Fruit fly (Drosophila melanogaster) whole organism, embryonic: Measurements from ENCODE around the gene CG10031.

Source experiments
- Ada2b ChIP-seq: fragments of 200-800 bp; sonication (Bioruptor generic); IDR thresholded peaks from 2 replicates; pipeline ENCODE4 v1.3.6; 2022; ENCODE audit warnings: missing biosample characterization, missing genetic modification characterization
- Bdp1 ChIP-seq: fragments of 200-800 bp; sonication (Bioruptor generic); optimal IDR thresholded peaks from 3 replicates; lab custom pipeline; 2016; ENCODE audit warnings: missing biosample characterization, missing genetic modification characterization
- CG10979 ChIP-seq: fragments of 200-800 bp; sonication (Bioruptor generic); optimal IDR thresholded peaks from 2 replicates; lab custom pipeline; 2018; ENCODE audit warnings: missing biosample characterization, mild to moderate bottlenecking, missing genetic modification characterization, moderate library complexity
- CG11247 ChIP-seq: fragments of 200-800 bp; sonication (Bioruptor generic); IDR thresholded peaks from 2 replicates; pipeline ENCODE4 v1.3.6; 2022; ENCODE audit warnings: missing biosample characterization, missing genetic modification characterization
- CG13287 ChIP-seq: fragments of 200-800 bp; sonication (Bioruptor generic); IDR thresholded peaks from 2 replicates; pipeline ENCODE4 v1.3.6; 2022; ENCODE audit warnings: missing biosample characterization, missing genetic modification characterization; ENCODE audit not compliant: partially characterized antibody
- CG13424 ChIP-seq: fragments of 200-800 bp; sonication (Bioruptor generic); optimal IDR thresholded peaks from 2 replicates; lab custom pipeline; 2019; ENCODE audit warnings: missing biosample characterization, mild to moderate bottlenecking, missing genetic modification characterization, moderate library complexity
- CG1647 ChIP-seq: fragments of 200-800 bp; sonication (Bioruptor generic); optimal IDR thresholded peaks from 3 replicates; lab custom pipeline; 2016; ENCODE audit warnings: missing biosample characterization, missing genetic modification characterization
- CG18599 ChIP-seq: fragments of 200-800 bp; sonication (Bioruptor generic); optimal IDR thresholded peaks from 3 replicates; lab custom pipeline; 2017; ENCODE audit warnings: missing biosample characterization, missing genetic modification characterization, mild to moderate bottlenecking, moderate library complexity, missing genetic modification reagents
- CG2199 ChIP-seq: fragments of 200-800 bp; sonication (Bioruptor generic); IDR thresholded peaks from 3 replicates; pipeline ENCODE4 v1.3.6; 2022; ENCODE audit warnings: missing biosample characterization, missing genetic modification characterization
- CG31224 ChIP-seq: fragments of 200-800 bp; sonication (Bioruptor generic); IDR thresholded peaks from 2 replicates; pipeline ENCODE4 v1.3.6; 2022; ENCODE audit warnings: missing biosample characterization, missing genetic modification characterization
- CG3281 ChIP-seq: fragments of 200-800 bp; sonication (Bioruptor generic); optimal IDR thresholded peaks from 3 replicates; lab custom pipeline; 2017; ENCODE audit warnings: missing biosample characterization, mild to moderate bottlenecking, missing genetic modification characterization
- CG4730 ChIP-seq: fragments of 200-800 bp; sonication (Bioruptor generic); IDR thresholded peaks from 2 replicates; pipeline ENCODE4 v1.3.6; 2022; ENCODE audit warnings: missing biosample characterization, missing genetic modification characterization
- CG7271 ChIP-seq: fragments of 200-800 bp; sonication (Bioruptor generic); optimal IDR thresholded peaks from 2 replicates; lab custom pipeline; 2018; ENCODE audit warnings: missing biosample characterization, mild to moderate bottlenecking, missing genetic modification characterization, moderate library complexity
- CG7987 ChIP-seq: fragments of 200-800 bp; sonication (Bioruptor generic); optimal IDR thresholded peaks from 2 replicates; lab custom pipeline; 2018; ENCODE audit warnings: missing biosample characterization, mild to moderate bottlenecking, missing genetic modification characterization, moderate library complexity
- CG8290 ChIP-seq, 3 experiments: fragments of 200-800 bp; sonication (Bioruptor generic); optimal IDR thresholded peaks; 2 replicates each; lab custom pipeline; 2016 to 2019; ENCODE audit warnings: missing biosample characterization in 3 of 3, missing genetic modification characterization in 3 of 3, mild to moderate bottlenecking in 2 of 3, moderate library complexity in 1 of 3
- CG8359 ChIP-seq: fragments of 200-800 bp; sonication (Bioruptor generic); optimal IDR thresholded peaks from 2 replicates; lab custom pipeline; 2017; ENCODE audit warnings: missing biosample characterization, mild to moderate bottlenecking, missing genetic modification characterization, borderline replicate concordance
- CG9932 ChIP-seq: fragments of 200-800 bp; sonication (Bioruptor generic); IDR thresholded peaks from 2 replicates; pipeline ENCODE4 v1.3.6; 2022; ENCODE audit warnings: missing biosample characterization, missing genetic modification characterization
- CTCF ChIP-seq: fragments of 200-800 bp; sonication (Bioruptor generic); optimal IDR thresholded peaks from 2 replicates; lab custom pipeline; 2017; ENCODE audit warnings: missing biosample characterization, mild to moderate bottlenecking, missing genetic modification characterization, moderate library complexity
- GATAe ChIP-seq: fragments of 200-800 bp; sonication (Bioruptor generic); conservative IDR thresholded peaks from 2 replicates; pipeline ENCODE4 v1.3.6; 2022; ENCODE audit warnings: missing biosample characterization, missing genetic modification characterization
- Hmr ChIP-seq: fragments of 200-800 bp; sonication (Bioruptor generic); optimal IDR thresholded peaks from 3 replicates; lab custom pipeline; 2017; ENCODE audit warnings: mild to moderate bottlenecking, missing biosample characterization, missing genetic modification reagents, missing genetic modification characterization
- Lpt ChIP-seq: fragments of >200 bp; optimal IDR thresholded peaks from 2 replicates; lab custom pipeline; 2018; ENCODE audit warnings: missing biosample characterization, missing genetic modification characterization
- NFAT ChIP-seq: fragments of 200-800 bp; sonication (Bioruptor generic); IDR thresholded peaks from 2 replicates; pipeline ENCODE4 v1.3.6; 2022; ENCODE audit warnings: missing biosample characterization, missing genetic modification characterization
- Poxn ChIP-seq: fragments of 200-800 bp; sonication (Bioruptor generic); IDR thresholded peaks from 2 replicates; pipeline ENCODE4 v1.3.6; 2022; ENCODE audit warnings: missing biosample characterization, missing genetic modification characterization
- Spps ChIP-seq: fragments of 200-800 bp; sonication (Bioruptor generic); optimal IDR thresholded peaks from 2 replicates; lab custom pipeline; 2018; ENCODE audit warnings: missing biosample characterization, mild to moderate bottlenecking, missing genetic modification characterization
- Tbp ChIP-seq: fragments of >200 bp; optimal IDR thresholded peaks from 2 replicates; lab custom pipeline; 2018; ENCODE audit warnings: missing biosample characterization, missing genetic modification characterization
- Xbp1 ChIP-seq: fragments of 200-800 bp; sonication (Bioruptor generic); optimal IDR thresholded peaks from 3 replicates; lab custom pipeline; 2016; ENCODE audit warnings: missing biosample characterization, mild to moderate bottlenecking, missing genetic modification characterization
- bcd ChIP-seq: fragments of 200-800 bp; sonication (Bioruptor generic); optimal IDR thresholded peaks from 2 replicates; lab custom pipeline; 2017; ENCODE audit warnings: missing biosample characterization, mild to moderate bottlenecking, missing genetic modification characterization
- caup ChIP-seq: fragments of 200-800 bp; sonication (Bioruptor generic); optimal IDR thresholded peaks from 3 replicates; lab custom pipeline; 2017; ENCODE audit warnings: missing biosample characterization, mild to moderate bottlenecking, missing genetic modification characterization, moderate library complexity; ENCODE audit not compliant: severe bottlenecking
- chn ChIP-seq: fragments of 200-800 bp; sonication (Bioruptor generic); optimal IDR thresholded peaks from 2 replicates; lab custom pipeline; 2016; ENCODE audit warnings: missing biosample characterization, missing genetic modification characterization
- ci ChIP-seq: fragments of 200-800 bp; sonication (Bioruptor generic); IDR thresholded peaks from 3 replicates; pipeline ENCODE4 v1.3.6; 2022; ENCODE audit warnings: missing biosample characterization, missing genetic modification characterization
- crc ChIP-seq: fragments of 200-800 bp; sonication (Bioruptor generic); optimal IDR thresholded peaks from 2 replicates; lab custom pipeline; 2016; ENCODE audit warnings: missing biosample characterization, missing genetic modification characterization
- eyg ChIP-seq: fragments of 200-800 bp; sonication (Bioruptor generic); optimal IDR thresholded peaks from 3 replicates; lab custom pipeline; 2016; ENCODE audit warnings: missing biosample characterization, missing genetic modification characterization
- grau ChIP-seq: fragments of 200-800 bp; optimal IDR thresholded peaks from 3 replicates; lab custom pipeline; 2019; ENCODE audit warnings: missing biosample characterization, mild to moderate bottlenecking, missing genetic modification characterization, moderate library complexity
- gro ChIP-seq: fragments of 200-800 bp; sonication (Bioruptor generic); optimal IDR thresholded peaks from 2 replicates; lab custom pipeline; 2016; ENCODE audit warnings: missing biosample characterization, missing genetic modification characterization
- ham ChIP-seq: fragments of 200-800 bp; sonication (Bioruptor generic); IDR thresholded peaks from 2 replicates; pipeline ENCODE4 v1.3.6; 2022; ENCODE audit warnings: missing biosample characterization, missing genetic modification characterization
- knrl ChIP-seq: fragments of 200-800 bp; sonication (Bioruptor generic); IDR thresholded peaks from 3 replicates; pipeline ENCODE4 v1.3.6; 2022; ENCODE audit warnings: missing biosample characterization, missing genetic modification characterization; ENCODE audit not compliant: partially characterized antibody
- mld ChIP-seq: fragments of 200-800 bp; sonication (Bioruptor generic); IDR thresholded peaks from 3 replicates; pipeline ENCODE4 v1.3.6; 2022; ENCODE audit warnings: missing biosample characterization, missing genetic modification characterization; ENCODE audit not compliant: partially characterized antibody
- oc ChIP-seq: fragments of 200-800 bp; sonication (Bioruptor generic); optimal IDR thresholded peaks from 2 replicates; lab custom pipeline; 2018; ENCODE audit warnings: missing biosample characterization, mild to moderate bottlenecking, missing genetic modification characterization, moderate library complexity
- p53 ChIP-seq: fragments of 200-800 bp; sonication (Bioruptor generic); optimal IDR thresholded peaks from 2 replicates; lab custom pipeline; 2016; ENCODE audit warnings: missing biosample characterization, missing genetic modification characterization
- rib ChIP-seq: fragments of 200-800 bp; sonication (Bioruptor generic); IDR thresholded peaks from 2 replicates; pipeline ENCODE4 v1.3.6; 2022; ENCODE audit warnings: missing biosample characterization, missing genetic modification characterization
- row ChIP-seq: fragments of 200-800 bp; sonication (Bioruptor generic); IDR thresholded peaks from 3 replicates; pipeline ENCODE4 v1.3.6; 2022; ENCODE audit warnings: missing biosample characterization, missing genetic modification characterization
- run ChIP-seq: fragments of 200-800 bp; sonication (Bioruptor generic); optimal IDR thresholded peaks from 3 replicates; lab custom pipeline; 2018; ENCODE audit warnings: missing biosample characterization, mild to moderate bottlenecking, missing genetic modification characterization
- scrt ChIP-seq: fragments of 200-800 bp; sonication (Bioruptor generic); optimal IDR thresholded peaks from 2 replicates; lab custom pipeline; 2018; ENCODE audit warnings: missing biosample characterization, mild to moderate bottlenecking, missing genetic modification characterization, moderate library complexity
- sd ChIP-seq: fragments of 200-800 bp; sonication (Bioruptor generic); optimal IDR thresholded peaks from 3 replicates; lab custom pipeline; 2018; ENCODE audit warnings: missing biosample characterization, mild to moderate bottlenecking, missing genetic modification characterization, moderate library complexity
- sens ChIP-seq: fragments of 200-800 bp; sonication (Bioruptor generic); peaks from one replicate; lab custom pipeline; 2016; ENCODE audit warnings: missing biosample characterization, missing genetic modification characterization
- seq ChIP-seq: fragments of 200-800 bp; sonication (Bioruptor generic); IDR thresholded peaks from 2 replicates; pipeline ENCODE4 v1.3.6; 2022; ENCODE audit warnings: missing biosample characterization, missing genetic modification characterization
- shn ChIP-seq: fragments of 200-800 bp; sonication (Bioruptor generic); optimal IDR thresholded peaks from 3 replicates; lab custom pipeline; 2016; ENCODE audit warnings: missing biosample characterization, missing genetic modification characterization
- tap ChIP-seq: fragments of 200-800 bp; optimal IDR thresholded peaks from 3 replicates; lab custom pipeline; 2019; ENCODE audit warnings: missing biosample characterization, mild to moderate bottlenecking, missing genetic modification characterization, moderate library complexity
- zen ChIP-seq: fragments of 200-800 bp; sonication (Bioruptor generic); optimal IDR thresholded peaks from 3 replicates; lab custom pipeline; 2018; ENCODE audit warnings: missing biosample characterization, mild to moderate bottlenecking, missing genetic modification characterization, moderate library complexity
- zen2 ChIP-seq: fragments of 200-800 bp; sonication (Bioruptor generic); IDR thresholded peaks from 3 replicates; pipeline ENCODE4 v1.3.6; 2022; ENCODE audit warnings: missing biosample characterization, missing genetic modification characterization; ENCODE audit not compliant: partially characterized antibody
- zf30C ChIP-seq: fragments of 200-800 bp; sonication (Bioruptor generic); optimal IDR thresholded peaks from 3 replicates; lab custom pipeline; 2018; ENCODE audit warnings: missing biosample characterization, mild to moderate bottlenecking, missing genetic modification characterization

The CG10031 gene

DNA sequence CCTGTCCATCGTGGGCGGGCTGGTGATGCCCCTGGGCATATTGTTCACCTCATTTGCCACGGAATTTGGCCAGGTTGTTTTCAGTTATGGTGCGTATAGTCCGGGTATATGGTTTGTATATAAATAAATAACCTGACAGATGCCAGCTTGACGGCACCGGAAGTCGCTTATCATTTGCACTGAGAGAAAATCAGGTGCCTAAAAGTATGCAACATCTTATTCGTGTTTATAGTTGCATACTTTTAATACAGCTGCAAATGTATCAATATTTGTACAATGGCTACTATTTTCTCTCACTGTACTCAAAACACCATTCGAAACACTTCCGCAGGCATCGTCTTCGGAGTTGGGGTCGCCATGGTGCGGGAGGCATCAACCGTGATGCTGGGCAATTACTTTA lies 49.8 kb upstream of the CG10031 start (continued):
- TF ChIP-seq CG9932 (GFP tag; lab: Robert Waterston, UW) = 0 out of 2 replicates have a peak, but pooled peaks have one; percentile 4
- TF ChIP-seq bcd = peak; percentile 17
- peak; percentile 3 for TF ChIP-seq eyg (GFP tag; lab: Kevin White, UChicago)
- peak; percentile 21 for TF ChIP-seq Xbp1 (GFP tag; lab: Kevin White, UChicago)
- peak; percentile 41; the same call in 2 of the 3 replicates for TF ChIP-seq row
- no peak for TF ChIP-seq rib (GFP tag; lab: Robert Waterston, UW)
- TF ChIP-seq CG8359 (GFP tag; lab: Kevin White, UChicago) = no peak
- no peak for TF ChIP-seq CG10979 (tag; lab: Kevin White, UChicago)
- no peak for TF ChIP-seq zen2 (GFP tag; lab: Robert Waterston, UW)
- peak; percentile 17 for TF ChIP-seq scrt (GFP tag; lab: Kevin White, UChicago)
- peak; percentile 66 for TF ChIP-seq CG18599
- peak; percentile 34; the same call in 1 of the 3 replicates for TF ChIP-seq ci
- no peak for TF ChIP-seq chn
- TF ChIP-seq CTCF (GFP tag; lab: Kevin White, UChicago) = peak; percentile 49
- no peak for TF ChIP-seq run (tag; lab: Kevin White, UChicago)
- peak; percentile 41 for TF ChIP-seq Hmr
- no peak for TF ChIP-seq CG11247 (GFP tag; lab: Robert Waterston, UW)
- TF ChIP-seq Ada2b (GFP tag; lab: Robert Waterston, UW) = peak; percentile 11; the same call in 1 of the 2 replicates
- TF ChIP-seq sens (GFP tag; lab: Kevin White, UChicago) = peak; percentile 77
- TF ChIP-seq knrl (GFP tag; lab: Robert Waterston, UW) = no peak

DNA sequence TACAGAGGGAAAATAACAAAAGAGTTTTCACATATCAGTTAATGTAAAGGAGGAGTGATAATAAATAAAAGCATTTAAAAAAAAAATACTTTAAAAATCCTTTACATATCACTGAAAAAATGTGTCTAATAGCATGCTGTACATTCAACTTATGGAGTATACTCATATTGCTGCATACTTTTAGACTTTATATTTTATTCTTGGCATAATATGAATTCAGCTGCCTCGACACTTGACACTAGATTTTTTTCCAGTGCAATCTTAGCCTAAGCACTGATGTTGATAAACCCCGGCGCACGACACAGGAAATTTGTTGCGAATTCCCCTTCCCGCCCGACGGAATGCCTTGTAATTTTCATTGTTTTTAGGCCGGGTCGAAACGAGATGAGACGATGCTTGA lies 41.6 kb upstream of the CG10031 start:
- TF ChIP-seq sd (tag; lab: Kevin White, UChicago) (no peak), CG7271 (no peak), Lpt (GFP tag; lab: Kevin White, UChicago) (no peak), crc (no peak), tap (tag; lab: Kevin White, UChicago) (no peak), NFAT (GFP tag; lab: Robert Waterston, UW) (no peak), Tbp (GFP tag; lab: Kevin White, UChicago) (no peak), mld (GFP tag; lab: Robert Waterston, UW) (no peak), CG13287 (GFP tag; lab: Robert Waterston, UW) (no peak), zen (tag; lab: Kevin White, UChicago) (no peak), CG7987 (no peak), CG13424 (tag; lab: Kevin White, UChicago) (peak; percentile 19), CG3281 (GFP tag; lab: Kevin White, UChicago) (peak; percentile 31), zf30C (GFP tag; lab: Kevin White, UChicago) (peak; percentile 66), CG8290 (GFP tag; optimal IDR thresholded peaks at IDR 0.05; lab: Kevin White, UChicago) (no peak), CG8290 (tag; optimal IDR thresholded peaks at IDR 0.05; lab: Kevin White, UChicago) (peak in 1 of 2 experiments; percentile 18), CG4730 (no peak), ham (no peak), CG2199 (GFP tag; lab: Robert Waterston, UW) (no peak), Bdp1 (GFP tag; lab: Kevin White, UChicago) (no peak), p53 (GFP tag; lab: Kevin White, UChicago) (no peak), GATAe (GFP tag; lab: Robert Waterston, UW) (no peak), oc (tag; lab: Kevin White, UChicago) (no peak), caup (GFP tag; lab: Kevin White, UChicago) (peak; percentile 2), seq (GFP tag; lab: Robert Waterston, UW) (no peak), grau (peak; percentile 46), Poxn (GFP tag; lab: Robert Waterston, UW) (no peak), CG31224 (GFP tag; lab: Robert Waterston, UW) (no peak), CG1647 (GFP tag; lab: Kevin White, UChicago) (no peak), Hmr (peak; percentile 51), Spps (no peak), row (peak; percentile 52; the same call in 2 of the 3 replicates), gro (GFP tag; lab: Kevin White, UChicago) (peak; percentile 2), shn (GFP tag; lab: Kevin White, UChicago) (no peak)
